Fruit fly (Drosophila melanogaster) whole organism, embryonic: ENCODE results near the gene RASSF8.

Experiments
- Atf6 ChIP-seq: fragments of 200-800 bp; sonication (Bioruptor generic); IDR thresholded peaks from 2 replicates; pipeline ENCODE4 v1.3.6; 2022; ENCODE audit warnings: missing biosample characterization, missing genetic modification characterization
- Bdp1 ChIP-seq: fragments of 200-800 bp; sonication (Bioruptor generic); optimal IDR thresholded peaks from 3 replicates; lab custom pipeline; 2016; ENCODE audit warnings: missing biosample characterization, missing genetic modification characterization
- Blimp-1 ChIP-seq: fragments of 200-800 bp; sonication (Bioruptor generic); optimal IDR thresholded peaks from 3 replicates; lab custom pipeline; 2018; ENCODE audit warnings: missing biosample characterization, missing genetic modification characterization, mild to moderate bottlenecking, moderate library complexity, missing genetic modification reagents
- CG11695 ChIP-seq: fragments of 200-800 bp; sonication (Bioruptor generic); IDR thresholded peaks from 3 replicates; pipeline ENCODE4 v1.3.6; 2022; ENCODE audit warnings: missing biosample characterization, missing genetic modification characterization
- CG11723 ChIP-seq: fragments of 200-800 bp; sonication (Bioruptor generic); optimal IDR thresholded peaks from 2 replicates; lab custom pipeline; 2017; ENCODE audit warnings: missing biosample characterization, mild to moderate bottlenecking, missing genetic modification characterization
- CG13296 ChIP-seq: fragments of 200-800 bp; sonication (Bioruptor generic); optimal IDR thresholded peaks from 3 replicates; lab custom pipeline; 2018; ENCODE audit warnings: missing biosample characterization, mild to moderate bottlenecking, missing genetic modification characterization
- CG14965 ChIP-seq: fragments of 200-800 bp; sonication (Bioruptor generic); optimal IDR thresholded peaks from 2 replicates; lab custom pipeline; 2016; ENCODE audit warnings: missing biosample characterization, missing genetic modification characterization, borderline replicate concordance
- CG17361 ChIP-seq: fragments of 200-800 bp; sonication (Bioruptor generic); IDR thresholded peaks from 3 replicates; pipeline ENCODE4 v1.3.6; 2022; ENCODE audit warnings: missing biosample characterization, missing genetic modification characterization
- CG30431 ChIP-seq: fragments of 200-800 bp; sonication (Bioruptor generic); optimal IDR thresholded peaks from 2 replicates; lab custom pipeline; 2017; ENCODE audit warnings: missing biosample characterization, missing genetic modification characterization
- CG3065 ChIP-seq: fragments of 200-800 bp; sonication (Bioruptor generic); optimal IDR thresholded peaks from 2 replicates; lab custom pipeline; 2016; ENCODE audit warnings: missing biosample characterization, missing genetic modification characterization
- CG31365 ChIP-seq: fragments of 200-800 bp; sonication (Bioruptor generic); optimal IDR thresholded peaks from 2 replicates; lab custom pipeline; 2018; ENCODE audit warnings: missing biosample characterization, mild to moderate bottlenecking, missing genetic modification characterization
- CG31388 ChIP-seq: fragments of 200-800 bp; sonication (Bioruptor generic); optimal IDR thresholded peaks from 2 replicates; lab custom pipeline; 2016; ENCODE audit warnings: missing biosample characterization, missing genetic modification characterization
- CG4820 ChIP-seq: fragments of 200-800 bp; sonication (Bioruptor generic); optimal IDR thresholded peaks from 3 replicates; lab custom pipeline; 2016; ENCODE audit warnings: missing biosample characterization, missing genetic modification characterization
- CG6689 ChIP-seq: fragments of 200-800 bp; sonication (Bioruptor generic); IDR thresholded peaks from 2 replicates; pipeline ENCODE4 v1.3.6; 2022; ENCODE audit warnings: missing biosample characterization, missing genetic modification characterization
- CG6765 ChIP-seq: fragments of 200-800 bp; sonication (Bioruptor generic); optimal IDR thresholded peaks from 3 replicates; lab custom pipeline; 2017; ENCODE audit warnings: missing biosample characterization, mild to moderate bottlenecking, missing genetic modification characterization
- CG7357 ChIP-seq: fragments of 200-800 bp; sonication (Bioruptor generic); IDR thresholded peaks from 3 replicates; pipeline ENCODE4 v1.3.6; 2022; ENCODE audit warnings: missing biosample characterization, missing genetic modification characterization
- CG8765 ChIP-seq: fragments of 200-800 bp; sonication (Bioruptor generic); IDR thresholded peaks from 2 replicates; pipeline ENCODE4 v1.3.6; 2022; ENCODE audit warnings: missing biosample characterization, missing genetic modification characterization
- CG8944 ChIP-seq: fragments of 200-800 bp; sonication (Bioruptor generic); optimal IDR thresholded peaks from 3 replicates; lab custom pipeline; 2016; ENCODE audit warnings: missing biosample characterization, missing genetic modification characterization
- Dip3 ChIP-seq: fragments of 200-800 bp; sonication (Bioruptor generic); optimal IDR thresholded peaks from 3 replicates; lab custom pipeline; 2016; ENCODE audit warnings: missing biosample characterization, missing genetic modification characterization
- Dref ChIP-seq: fragments of 200-800 bp; sonication (Bioruptor generic); IDR thresholded peaks from 2 replicates; pipeline ENCODE4 v1.3.6; 2022; ENCODE audit warnings: missing biosample characterization, missing genetic modification characterization
- H15 ChIP-seq: fragments of 200-800 bp; sonication (Bioruptor generic); IDR thresholded peaks from 3 replicates; pipeline ENCODE4 v1.3.6; 2022; ENCODE audit warnings: missing biosample characterization, missing genetic modification characterization
- Hr3 ChIP-seq: fragments of 200-800 bp; sonication (Bioruptor generic); optimal IDR thresholded peaks from 3 replicates; lab custom pipeline; 2016; ENCODE audit warnings: missing biosample characterization, missing genetic modification characterization
- NFAT ChIP-seq: fragments of 200-800 bp; sonication (Bioruptor generic); IDR thresholded peaks from 2 replicates; pipeline ENCODE4 v1.3.6; 2022; ENCODE audit warnings: missing biosample characterization, missing genetic modification characterization
- Nf-YB ChIP-seq: fragments of 200-800 bp; sonication (Bioruptor generic); optimal IDR thresholded peaks from 3 replicates; lab custom pipeline; 2019; ENCODE audit warnings: missing biosample characterization, mild to moderate bottlenecking, missing genetic modification characterization, moderate library complexity
- Vsx1 ChIP-seq: fragments of 200-800 bp; sonication (Bioruptor generic); optimal IDR thresholded peaks from 2 replicates; lab custom pipeline; 2017; ENCODE audit warnings: missing biosample characterization, mild to moderate bottlenecking, missing genetic modification characterization, missing genetic modification reagents
- Xrp1 ChIP-seq: fragments of 200-800 bp; sonication (Bioruptor generic); IDR thresholded peaks from 2 replicates; pipeline ENCODE4 v1.3.6; 2022; ENCODE audit warnings: missing biosample characterization, missing genetic modification characterization
- ab ChIP-seq: fragments of 200-800 bp; sonication (Bioruptor generic); optimal IDR thresholded peaks from 2 replicates; lab custom pipeline; 2016; ENCODE audit warnings: missing biosample characterization, missing genetic modification characterization
- abd-A ChIP-seq: fragments of 200-800 bp; sonication (Bioruptor generic); optimal IDR thresholded peaks from 3 replicates; lab custom pipeline; 2019; ENCODE audit warnings: missing biosample characterization, mild to moderate bottlenecking, missing genetic modification characterization, moderate library complexity
- bbx ChIP-seq: fragments of 200-800 bp; sonication (Bioruptor generic); IDR thresholded peaks from 2 replicates; pipeline ENCODE4 v1.3.6; 2022; ENCODE audit warnings: missing biosample characterization, missing genetic modification characterization; ENCODE audit not compliant: partially characterized antibody
- bigmax ChIP-seq: fragments of 200-800 bp; sonication (Bioruptor generic); optimal IDR thresholded peaks from 2 replicates; lab custom pipeline; 2018; ENCODE audit warnings: missing biosample characterization, mild to moderate bottlenecking, missing genetic modification characterization
- chif ChIP-seq, 2 experiments: fragments of 200-800 bp; sonication (Bioruptor generic); optimal IDR thresholded peaks; 3 replicates each; lab custom pipeline; 2016; ENCODE audit warnings: missing biosample characterization in 2 of 2, missing genetic modification characterization in 2 of 2
- chm ChIP-seq: fragments of 200-800 bp; sonication (Bioruptor generic); IDR thresholded peaks from 2 replicates; pipeline ENCODE4 v1.3.6; 2022; ENCODE audit warnings: missing biosample characterization, missing genetic modification characterization
- ci ChIP-seq: fragments of 200-800 bp; sonication (Bioruptor generic); IDR thresholded peaks from 3 replicates; pipeline ENCODE4 v1.3.6; 2022; ENCODE audit warnings: missing biosample characterization, missing genetic modification characterization
- croc ChIP-seq: fragments of 200-800 bp; sonication (Bioruptor generic); conservative IDR thresholded peaks from 3 replicates; pipeline ENCODE4 v1.3.6; 2022; ENCODE audit warnings: missing biosample characterization, missing genetic modification characterization
- dan ChIP-seq: fragments of 200-800 bp; sonication (Bioruptor generic); IDR thresholded peaks from 2 replicates; pipeline ENCODE4 v1.3.6; 2022; ENCODE audit warnings: missing biosample characterization, missing genetic modification characterization
- emc ChIP-seq: fragments of 200-800 bp; sonication (Bioruptor generic); optimal IDR thresholded peaks from 2 replicates; lab custom pipeline; 2016; ENCODE audit warnings: missing biosample characterization, missing genetic modification characterization
- grn ChIP-seq: fragments of 200-800 bp; sonication (Bioruptor generic); optimal IDR thresholded peaks from 3 replicates; lab custom pipeline; 2017; ENCODE audit warnings: missing biosample characterization, missing genetic modification characterization
- jigr1 ChIP-seq: fragments of 200-800 bp; sonication (Bioruptor generic); IDR thresholded peaks from 3 replicates; pipeline ENCODE4 v1.3.6; 2022; ENCODE audit warnings: missing biosample characterization, missing genetic modification characterization
- kah ChIP-seq: fragments of 200-800 bp; sonication (Bioruptor generic); optimal IDR thresholded peaks from 2 replicates; lab custom pipeline; 2018; ENCODE audit warnings: missing biosample characterization, mild to moderate bottlenecking, missing genetic modification characterization
- kay ChIP-seq: fragments of 200-800 bp; sonication (Bioruptor generic); optimal IDR thresholded peaks from 2 replicates; lab custom pipeline; 2016; ENCODE audit warnings: missing biosample characterization, missing genetic modification characterization
- lov ChIP-seq, 2 experiments: fragments of 200-800 bp in 1 of 2; fragments of >200 bp in 1 of 2; sonication (Bioruptor generic) in 1 of 2; IDR thresholded peaks in 1 of 2; optimal IDR thresholded peaks in 1 of 2; 2 replicates in 1 of 2; 3 replicates in 1 of 2; pipeline versions ENCODE4 v1.3.6 to Lab custom; 2017 to 2022; ENCODE audit warnings: missing biosample characterization in 1 of 2, missing genetic modification characterization in 1 of 2
- mld ChIP-seq: fragments of 200-800 bp; sonication (Bioruptor generic); IDR thresholded peaks from 3 replicates; pipeline ENCODE4 v1.3.6; 2022; ENCODE audit warnings: missing biosample characterization, missing genetic modification characterization; ENCODE audit not compliant: partially characterized antibody
- nerfin-1 ChIP-seq: fragments of 200-800 bp; sonication (Bioruptor generic); optimal IDR thresholded peaks from 3 replicates; lab custom pipeline; 2019; ENCODE audit warnings: missing biosample characterization, mild to moderate bottlenecking, missing genetic modification characterization, moderate library complexity
- onecut ChIP-seq: fragments of 200-800 bp; sonication (Bioruptor generic); IDR thresholded peaks from 2 replicates; pipeline ENCODE4 v1.3.6; 2022; ENCODE audit warnings: missing biosample characterization, missing genetic modification characterization
- pfk ChIP-seq: fragments of 200-800 bp; sonication (Bioruptor generic); optimal IDR thresholded peaks from 2 replicates; lab custom pipeline; 2018; ENCODE audit warnings: missing biosample characterization, mild to moderate bottlenecking, missing genetic modification characterization, moderate library complexity
- shn ChIP-seq: fragments of 200-800 bp; sonication (Bioruptor generic); optimal IDR thresholded peaks from 3 replicates; lab custom pipeline; 2016; ENCODE audit warnings: missing biosample characterization, missing genetic modification characterization
- sna ChIP-seq: fragments of 200-800 bp; sonication (Bioruptor generic); IDR thresholded peaks from 2 replicates; pipeline ENCODE4 v1.3.6; 2022; ENCODE audit warnings: missing biosample characterization, missing genetic modification characterization; ENCODE audit not compliant: partially characterized antibody
- tll ChIP-seq, 2 experiments: fragments of 200-800 bp in 1 of 2; fragments of >200 bp in 1 of 2; sonication (Bioruptor generic) in 1 of 2; optimal IDR thresholded peaks; 2 replicates each; lab custom pipeline; 2017 to 2019; ENCODE audit warnings: missing biosample characterization in 2 of 2, missing genetic modification characterization in 2 of 2, mild to moderate bottlenecking in 1 of 2, moderate library complexity in 1 of 2
- ttk ChIP-seq: fragments of 200-800 bp; sonication (Bioruptor generic); IDR thresholded peaks from 2 replicates; pipeline ENCODE4 v2.1.2; 2022; ENCODE audit warnings: missing biosample characterization, missing genetic modification characterization
- yki ChIP-seq: fragments of >200 bp; optimal IDR thresholded peaks from 3 replicates; lab custom pipeline; 2018

The RASSF8 gene

DNA sequence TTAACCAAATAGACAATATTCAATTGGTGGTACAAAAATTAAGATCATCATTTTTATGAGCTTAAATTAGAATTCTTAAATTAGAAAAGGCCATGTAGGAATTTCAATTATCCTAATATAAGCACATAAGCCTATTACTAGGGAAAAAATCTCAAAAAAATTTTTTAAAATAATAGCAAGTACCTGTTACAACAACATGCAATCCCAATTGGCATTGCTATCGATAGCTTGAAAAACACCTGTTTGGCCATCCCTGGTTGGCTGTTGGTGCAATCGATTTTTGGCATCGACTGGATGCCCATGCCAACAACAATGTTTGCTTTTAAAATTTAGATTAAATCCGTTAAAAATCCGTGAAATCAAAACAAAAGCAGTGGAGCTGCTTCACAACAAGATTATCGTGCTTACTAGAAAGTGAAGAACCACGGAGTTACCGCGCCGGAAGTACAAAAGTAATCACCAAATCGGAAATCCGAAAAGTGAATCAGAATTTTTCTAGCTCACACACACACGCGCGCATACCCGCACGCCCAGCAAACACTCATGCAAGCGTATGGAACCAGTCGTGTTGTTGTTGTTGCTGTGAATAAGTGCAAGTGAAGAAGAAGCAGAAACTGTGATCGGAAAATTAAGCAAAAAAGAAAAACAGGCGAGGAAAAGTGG lies at the start of gene RASSF8 (continued):
- TF ChIP-seq mld (GFP tag; lab: Robert Waterston, UW) (0 out of 3 replicates have a peak, but pooled peaks have one; percentile 14), ttk (GFP tag; lab: Robert Waterston, UW) (no peak), Blimp-1 (GFP tag; lab: Kevin White, UChicago) (peak; percentile 86), Hr3 (no peak), CG14965 (GFP tag; lab: Kevin White, UChicago) (no peak), CG11695 (no peak), abd-A (no peak), CG31388 (GFP tag; lab: Kevin White, UChicago) (no peak), Atf6 (GFP tag; lab: Robert Waterston, UW) (peak; percentile 14; the same call in 1 of the 2 replicates), Dref (GFP tag; lab: Robert Waterston, UW) (peak; percentile 94), CG17361 (GFP tag; lab: Robert Waterston, UW) (peak; percentile 53; the same call in 1 of the 3 replicates), CG8765 (GFP tag; lab: Robert Waterston, UW) (no peak), chm (GFP tag; lab: Robert Waterston, UW) (no peak), ab (GFP tag; lab: Kevin White, UChicago) (no peak), H15 (no peak), croc (no peak), lov (optimal IDR thresholded peaks at IDR 0.05; lab: Kevin White, UChicago) (no peak), lov (GFP tag; IDR thresholded peaks at IDR 0.05; lab: Robert Waterston, UW) (no peak), yki (lab: Kevin White, UChicago) (no peak), CG7357 (GFP tag; lab: Robert Waterston, UW) (no peak), CG8944 (peak; percentile 22), onecut (GFP tag; lab: Robert Waterston, UW) (peak; percentile 84), chif (GFP tag; optimal IDR thresholded peaks at IDR 0.05; lab: Kevin White, UChicago) (no peak), bbx (GFP tag; lab: Robert Waterston, UW) (peak; percentile 64), grn (GFP tag; lab: Kevin White, UChicago) (no peak), dan (GFP tag; lab: Robert Waterston, UW) (no peak), CG13296 (GFP tag; lab: Kevin White, UChicago) (peak; percentile 4), pfk (GFP tag; lab: Kevin White, UChicago) (no peak), Dip3 (peak; percentile 12), sna (GFP tag; lab: Robert Waterston, UW) (peak; percentile 46; the same call in 1 of the 2 replicates), Nf-YB (no peak), emc (GFP tag; lab: Kevin White, UChicago) (no peak), Vsx1 (GFP tag; lab: Kevin White, UChicago) (no peak), Xrp1 (no peak; the same call in 1 of the 2 replicates), ci (GFP tag; lab: Robert Waterston, UW) (0 out of 3 replicates have a peak, but pooled peaks have one; percentile 7), nerfin-1 (tag; lab: Kevin White, UChicago) (peak; percentile 88), tll (GFP tag; optimal IDR thresholded peaks at IDR 0.05; lab: Kevin White, UChicago) (no peak), kay (GFP tag; lab: Kevin White, UChicago) (peak; percentile 47), CG30431 (no peak), CG31365 (tag; lab: Kevin White, UChicago) (no peak), Bdp1 (GFP tag; lab: Kevin White, UChicago) (no peak), CG6689 (peak; percentile 49), CG6765 (GFP tag; lab: Kevin White, UChicago) (no peak), kah (GFP tag; lab: Kevin White, UChicago) (peak; percentile 46), jigr1 (GFP tag; lab: Robert Waterston, UW) (peak; percentile 78; the same call in 2 of the 3 replicates), bigmax (no peak), NFAT (peak; percentile 74), CG4820 (GFP tag; lab: Kevin White, UChicago) (peak; percentile 17), CG3065 (GFP tag; lab: Kevin White, UChicago) (no peak), CG11723 (GFP tag; lab: Kevin White, UChicago) (no peak), shn (GFP tag; lab: Kevin White, UChicago) (no peak)
